1 fruit fly cellular context compared by ENCODE assay signal in the genomic region with DNA sequence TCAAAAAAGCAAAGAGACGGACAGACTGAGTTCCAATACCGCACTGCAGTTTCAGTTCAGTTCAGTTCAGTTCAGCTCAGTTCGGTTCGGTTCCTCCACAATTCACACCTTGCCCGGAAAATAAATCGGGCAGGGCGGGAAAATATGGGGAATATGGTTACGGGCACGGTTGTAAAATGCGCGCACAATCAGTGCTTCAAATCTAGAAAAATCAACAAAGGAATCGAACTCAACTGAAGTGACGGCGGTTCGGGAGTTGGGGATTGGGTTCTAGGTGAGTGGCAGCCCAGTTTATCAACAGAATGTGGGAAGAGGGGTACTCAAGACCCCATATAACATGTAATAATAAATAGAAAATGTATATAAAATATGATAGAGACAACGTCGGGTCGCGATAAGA.
TF ChIP-seq lines count a peak whose summit lies in the region.

No protein-coding gene starts in this region.

TF ChIP-seq in whole organism, embryonic, 481 proteins besides CTCF, POLR2A, EP300 and RAD21 (continued from another document):
- TF ChIP-seq H15 (GFP tag; IDR thresholded peaks at IDR 0.05; lab: Robert Waterston, UW) (no peak), ac (GFP tag; optimal IDR thresholded peaks at IDR 0.05; lab: Kevin White, UChicago) (no peak), CG1647 (GFP tag; optimal IDR thresholded peaks at IDR 0.05; lab: Kevin White, UChicago) (no peak), so (GFP tag; IDR thresholded peaks at IDR 0.05; lab: Robert Waterston, UW) (no peak), twi (tag; optimal IDR thresholded peaks at IDR 0.05; lab: Kevin White, UChicago) (peak; percentile 48), CG6254 (GFP tag; optimal IDR thresholded peaks at IDR 0.05; lab: Kevin White, UChicago) (peak; percentile 16), kni (GFP tag; optimal IDR thresholded peaks at IDR 0.05; lab: Kevin White, UChicago) (peak; percentile 76), exex (tag; optimal IDR thresholded peaks at IDR 0.05; lab: Kevin White, UChicago) (no peak), CG4617 (GFP tag; optimal IDR thresholded peaks at IDR 0.05; lab: Kevin White, UChicago; ENCODE audit: borderline replicate concordance) (no peak), amos (GFP tag; IDR thresholded peaks at IDR 0.05; lab: Robert Waterston, UW; ENCODE audit: partially characterized antibody) (no peak), Mes4 (GFP tag; optimal IDR thresholded peaks at IDR 0.05; lab: Kevin White, UChicago) (no peak), Dbx (GFP tag; IDR thresholded peaks at IDR 0.05; lab: Robert Waterston, UW) (no peak), CG3281 (GFP tag; optimal IDR thresholded peaks at IDR 0.05; lab: Kevin White, UChicago) (no peak)
